Worm (Caenorhabditis elegans): ENCODE data around the gene phat-3.

DNA sequence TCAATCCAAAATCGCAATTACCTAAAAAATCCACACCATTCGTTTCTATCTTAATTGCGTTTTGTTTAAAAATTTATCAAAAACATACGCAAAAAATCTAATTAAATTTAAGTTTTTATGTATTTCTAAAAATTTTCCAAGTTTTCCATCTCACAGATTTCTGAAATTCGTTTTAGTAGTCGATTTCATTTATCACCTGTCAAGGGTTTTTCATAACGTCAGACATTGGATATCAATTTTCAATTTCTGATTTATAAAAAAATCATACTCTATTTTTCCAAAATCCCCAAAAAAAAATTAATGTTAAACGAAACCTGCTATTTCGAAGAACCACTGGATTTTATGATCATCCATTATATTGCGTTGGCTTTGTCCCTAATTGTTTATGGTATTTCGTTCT, 33.6 kb upstream of the phat-3 start, which contains the start of gene srh-4:
- TF ChIP-seq ama-1 (optimal IDR thresholded peaks at IDR 0.05) = no peak
- no peak for TF ChIP-seq tbx-37 (GFP tag; conservative IDR thresholded peaks at IDR 0.05)
- no peak for TF ChIP-seq pes-1 (GFP tag; IDR thresholded peaks at IDR 0.05)
- no peak for TF ChIP-seq flt-1 (GFP tag; IDR thresholded peaks at IDR 0.05)
- TF ChIP-seq aly-1 (tag; optimal IDR thresholded peaks at IDR 0.05) = no peak
- TF ChIP-seq F13C5.2 (tag; optimal IDR thresholded peaks at IDR 0.05) = no peak
- no peak for TF ChIP-seq hmg-4 (GFP tag; optimal IDR thresholded peaks at IDR 0.05)
